Fruit fly (Drosophila melanogaster): ENCODE measurements around the gene CG31140.

- no peak for TF ChIP-seq CG12605 (GFP tag; IDR thresholded peaks at IDR 0.05)
- TF ChIP-seq CG13204 (GFP tag; optimal IDR thresholded peaks at IDR 0.05): no peak
- no peak for TF ChIP-seq CG9948 (tag; optimal IDR thresholded peaks at IDR 0.05)
- TF ChIP-seq gl (tag; optimal IDR thresholded peaks at IDR 0.05): no peak
- TF ChIP-seq Pif1B (GFP tag; optimal IDR thresholded peaks at IDR 0.05): no peak
- TF ChIP-seq CG8159 (tag; optimal IDR thresholded peaks at IDR 0.05): no peak
- TF ChIP-seq CG32121 (GFP tag; IDR thresholded peaks at IDR 0.05): no peak
- TF ChIP-seq CG34367 (tag; optimal IDR thresholded peaks at IDR 0.05): no peak
These were observed 64.2 kb downstream of the CG31140 start for dm6 chr3R:24027222-24027621.

Measured in whole organism, pupa.